Worm (Caenorhabditis elegans) whole organism, late embryonic: ENCODE results near the gene dop-1.

Experiments
- F13H6.1 ChIP-seq: sonication (generic microtip); optimal IDR thresholded peaks from 2 replicates; lab custom pipeline; 2016; ENCODE audit warnings: missing genetic modification characterization, missing compliant biosample characterization
- T23F11.4 ChIP-seq: fragments of 200-800 bp; sonication (Bioruptor generic); optimal IDR thresholded peaks from 2 replicates; lab custom pipeline; 2018; ENCODE audit warnings: mild to moderate bottlenecking, missing genetic modification characterization, missing compliant biosample characterization
- ama-1 ChIP-seq: fragments of 150-350 bp; optimal IDR thresholded peaks from 2 replicates; lab custom pipeline; 2014
- elt-4 ChIP-seq: sonication (generic microtip); optimal IDR thresholded peaks from 2 replicates; lab custom pipeline; 2016; ENCODE audit warnings: missing genetic modification characterization, missing compliant biosample characterization
- nfya-1 ChIP-seq: sonication (generic microtip); optimal IDR thresholded peaks from 2 replicates; lab custom pipeline; 2017; ENCODE audit warnings: missing genetic modification characterization, mild to moderate bottlenecking, missing compliant biosample characterization, antibody characterized with exemption, moderate library complexity
- pha-2 ChIP-seq: sonication (generic microtip); optimal IDR thresholded peaks from 2 replicates; lab custom pipeline; 2017; ENCODE audit warnings: mild to moderate bottlenecking, missing genetic modification characterization, missing compliant biosample characterization
- pha-4 ChIP-seq: fragments of 150-350 bp; optimal IDR thresholded peaks from 2 replicates; lab custom pipeline; 2018; ENCODE audit warnings: missing biosample characterization, missing genetic modification reagents, missing genetic modification characterization
- ref-2 ChIP-seq: sonication (generic microtip); optimal IDR thresholded peaks from 2 replicates; lab custom pipeline; 2016; ENCODE audit warnings: missing genetic modification characterization, missing compliant biosample characterization
- rnt-1 ChIP-seq: sonication (generic microtip); optimal IDR thresholded peaks from 2 replicates; lab custom pipeline; 2016; ENCODE audit warnings: missing genetic modification characterization, missing compliant biosample characterization
- sox-4 ChIP-seq: sonication (generic microtip); optimal IDR thresholded peaks from 2 replicates; lab custom pipeline; 2017; ENCODE audit warnings: mild to moderate bottlenecking, missing genetic modification characterization, inconsistent platforms, missing compliant biosample characterization
- syd-9 ChIP-seq: sonication (generic microtip); optimal IDR thresholded peaks from 2 replicates; lab custom pipeline; 2016; ENCODE audit warnings: mild to moderate bottlenecking, missing genetic modification characterization, moderate library complexity, missing compliant biosample characterization

DNA sequence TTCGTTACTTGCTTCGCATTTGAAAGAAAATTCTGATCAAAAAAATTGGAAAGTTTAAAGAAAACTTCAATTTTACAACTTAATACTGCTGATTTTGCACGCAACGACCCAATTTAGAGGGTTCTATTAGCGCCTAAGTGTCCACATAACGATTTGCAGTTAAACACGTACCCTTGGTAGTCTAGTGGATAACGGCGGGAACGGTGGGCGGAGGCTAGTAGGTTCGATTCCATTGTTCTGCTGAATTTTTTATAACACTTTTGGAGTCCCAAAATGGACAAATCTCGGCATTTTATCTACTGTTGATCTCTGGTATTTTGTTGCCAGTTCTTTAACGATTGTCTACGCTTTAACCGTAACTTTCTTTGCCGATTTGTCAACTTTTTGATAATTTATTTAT, 34.5 kb upstream of the dop-1 start:
- TF ChIP-seq elt-4 (tag; lab: Kevin White, UChicago) (no peak), ama-1 (lab: Kevin White, UChicago) (no peak), pha-4 (tag; lab: Kevin White, UChicago) (no peak), ref-2 (tag; lab: Kevin White, UChicago) (no peak), rnt-1 (tag; lab: Kevin White, UChicago) (no peak), nfya-1 (no peak), F13H6.1 (tag; lab: Kevin White, UChicago) (no peak), T23F11.4 (GFP tag; lab: Kevin White, UChicago) (no peak), pha-2 (tag; lab: Kevin White, UChicago) (no peak), sox-4 (tag; lab: Kevin White, UChicago) (no peak), syd-9 (tag; lab: Kevin White, UChicago) (no peak)
